Fruit fly (Drosophila melanogaster) whole organism, wandering third instar larva: ENCODE measurements around the gene holn1.

Experiments used
- Hr78 ChIP-seq: fragments of >200 bp; optimal IDR thresholded peaks from 2 replicates; lab custom pipeline; 2017; ENCODE audit warnings: missing biosample characterization, missing genetic modification characterization
- Hr83 ChIP-seq: fragments of 200-300 bp; sonication (Bioruptor generic); optimal IDR thresholded peaks from 2 replicates; lab custom pipeline; 2016; ENCODE audit warnings: missing biosample characterization, mild to moderate bottlenecking, missing genetic modification characterization, moderate library complexity; ENCODE audit not compliant: poor library complexity, severe bottlenecking
- OdsH ChIP-seq: fragments of 200-800 bp; sonication (Bioruptor generic); optimal IDR thresholded peaks from 2 replicates; lab custom pipeline; 2016; ENCODE audit warnings: missing biosample characterization, mild to moderate bottlenecking, missing genetic modification characterization
- Vsx2 ChIP-seq: fragments of 200-300, 225-300 bp; sonication (Bioruptor generic); optimal IDR thresholded peaks from 2 replicates; lab custom pipeline; 2018; ENCODE audit warnings: missing biosample characterization, missing genetic modification characterization; ENCODE audit not compliant: partially characterized antibody
- br ChIP-seq: fragments of 200-800 bp; sonication (Bioruptor generic); optimal IDR thresholded peaks from 2 replicates; lab custom pipeline; 2016; ENCODE audit warnings: missing biosample characterization, missing genetic modification characterization
- jim ChIP-seq: fragments of 175-275, 200-325 bp; sonication (Bioruptor generic); optimal IDR thresholded peaks from 2 replicates; lab custom pipeline; 2016; ENCODE audit warnings: missing biosample characterization, mild to moderate bottlenecking, missing genetic modification characterization
- lola ChIP-seq: fragments of >200 bp; optimal IDR thresholded peaks from 2 replicates; lab custom pipeline; 2017; ENCODE audit warnings: missing biosample characterization, missing genetic modification characterization
- pan ChIP-seq: fragments of >200 bp; optimal IDR thresholded peaks from 2 replicates; lab custom pipeline; 2017

DNA sequence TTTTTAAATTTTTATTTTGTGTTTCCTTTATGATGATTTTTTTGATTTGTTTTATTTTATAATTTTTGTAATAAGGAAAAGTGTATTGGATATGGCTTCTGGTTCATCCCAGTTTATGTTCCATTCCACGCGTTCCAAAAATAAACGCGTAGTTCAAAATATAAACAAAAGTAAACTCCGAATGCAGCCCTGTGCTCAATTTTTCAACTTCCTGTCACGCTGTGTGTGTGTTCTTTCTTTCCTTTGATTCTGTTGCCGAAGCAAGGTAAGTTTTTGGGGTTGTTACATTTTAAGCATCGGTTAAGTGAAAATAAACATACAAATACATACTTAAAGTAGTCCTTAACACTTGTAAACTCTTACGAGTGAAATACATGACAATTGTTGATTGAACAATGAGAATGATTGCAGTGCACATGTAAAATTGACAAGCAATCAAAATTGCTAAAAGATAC lies 27.6 kb upstream of the holn1 start, which contains the start of the genes Ip259 and RpS27A:
- no peak for TF ChIP-seq jim (GFP tag; lab: Kevin White, UChicago)
- no peak for TF ChIP-seq pan (lab: Kevin White, UChicago)
- TF ChIP-seq OdsH: peak; percentile 62
- no peak for TF ChIP-seq br (GFP tag; lab: Kevin White, UChicago)
- TF ChIP-seq Hr78 (GFP tag; lab: Kevin White, UChicago): no peak
- TF ChIP-seq Hr83: peak; percentile 86
- TF ChIP-seq lola (GFP tag; lab: Kevin White, UChicago): no peak
- TF ChIP-seq Vsx2 (GFP tag; lab: Kevin White, UChicago): no peak
